Worm (Caenorhabditis elegans) whole organism, late embryonic: ENCODE results near the gene K09F6.3.

Experiments
- C08G9.2 ChIP-seq: sonication (generic microtip); optimal IDR thresholded peaks from 2 replicates; lab custom pipeline; 2016; ENCODE audit warnings: mild to moderate bottlenecking, missing genetic modification characterization, moderate library complexity, missing compliant biosample characterization
- nhr-232 ChIP-seq: sonication (generic microtip); optimal IDR thresholded peaks from 2 replicates; lab custom pipeline; 2016; ENCODE audit warnings: missing genetic modification characterization, missing compliant biosample characterization

DNA sequence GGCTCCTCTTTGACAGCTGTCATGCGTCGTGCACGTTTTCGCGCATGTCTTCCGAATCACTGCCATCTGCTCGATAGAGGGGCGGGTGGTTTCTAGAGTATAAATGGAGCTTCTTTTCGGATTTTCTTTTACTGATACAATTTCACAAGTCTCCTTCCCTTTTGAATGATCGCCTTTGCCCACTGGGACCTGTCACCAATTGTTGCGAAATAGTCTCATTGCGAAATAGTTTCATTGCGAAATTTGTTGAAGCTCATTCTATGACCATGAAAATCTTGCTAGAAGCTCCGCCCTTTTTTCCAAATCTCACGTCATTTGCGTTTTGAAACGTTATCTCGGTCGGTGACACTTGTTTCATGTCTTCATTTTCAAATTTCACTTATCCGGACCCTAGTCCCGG is 34.5 kb downstream of the K09F6.3 start:
- TF ChIP-seq nhr-232 (tag; lab: Kevin White, UChicago) (no peak), C08G9.2 (tag; lab: Kevin White, UChicago) (no peak)
